Fruit fly (Drosophila melanogaster) whole organism, embryonic: ENCODE measurements around the gene dbe.
A peak's percentile ranks its signal among the peaks of the same experiment; 100 is the strongest.

Experiments
- Bteb2 ChIP-seq: fragments of 200-800 bp; sonication (Bioruptor generic); optimal IDR thresholded peaks from 2 replicates; lab custom pipeline; 2016; ENCODE audit warnings: missing biosample characterization, missing genetic modification characterization
- CG10979 ChIP-seq: fragments of 200-800 bp; sonication (Bioruptor generic); optimal IDR thresholded peaks from 2 replicates; lab custom pipeline; 2018; ENCODE audit warnings: missing biosample characterization, mild to moderate bottlenecking, missing genetic modification characterization, moderate library complexity
- CG12236 ChIP-seq: fragments of 200-800 bp; sonication (Bioruptor generic); optimal IDR thresholded peaks from 2 replicates; lab custom pipeline; 2016; ENCODE audit warnings: missing biosample characterization, missing genetic modification characterization
- CG14710 ChIP-seq: fragments of 200-800 bp; sonication (Bioruptor generic); optimal IDR thresholded peaks from 3 replicates; lab custom pipeline; 2019; ENCODE audit warnings: missing biosample characterization, mild to moderate bottlenecking, missing genetic modification characterization, moderate library complexity
- CG15696 ChIP-seq: fragments of 200-800 bp; sonication (Bioruptor generic); optimal IDR thresholded peaks from 2 replicates; lab custom pipeline; 2019; ENCODE audit warnings: missing biosample characterization, mild to moderate bottlenecking, missing genetic modification characterization, moderate library complexity
- CG17802 ChIP-seq: fragments of 200-800 bp; sonication (Bioruptor generic); optimal IDR thresholded peaks from 2 replicates; lab custom pipeline; 2018; ENCODE audit warnings: missing biosample characterization, mild to moderate bottlenecking, missing genetic modification characterization, moderate library complexity
- CG31224 ChIP-seq: fragments of 200-800 bp; sonication (Bioruptor generic); IDR thresholded peaks from 2 replicates; pipeline ENCODE4 v1.3.6; 2022; ENCODE audit warnings: missing biosample characterization, missing genetic modification characterization
- CG33557 ChIP-seq: fragments of 200-800 bp; sonication (Bioruptor generic); optimal IDR thresholded peaks from 2 replicates; lab custom pipeline; 2019; ENCODE audit warnings: missing biosample characterization, mild to moderate bottlenecking, missing genetic modification characterization, moderate library complexity
- CG4360 ChIP-seq: fragments of 200-800 bp; sonication (Bioruptor generic); IDR thresholded peaks from 2 replicates; pipeline ENCODE4 v1.3.6; 2022; ENCODE audit warnings: missing biosample characterization, missing genetic modification characterization
- CG43689 ChIP-seq: fragments of 200-800 bp; sonication (Bioruptor generic); IDR thresholded peaks from 2 replicates; pipeline ENCODE4 v1.3.6; 2022; ENCODE audit warnings: missing biosample characterization, missing genetic modification characterization
- CG5245 ChIP-seq: fragments of 200-800 bp; sonication (Bioruptor generic); optimal IDR thresholded peaks from 3 replicates; lab custom pipeline; 2016; ENCODE audit warnings: missing biosample characterization, missing genetic modification characterization
- CG6254 ChIP-seq: fragments of 200-800 bp; sonication (Bioruptor generic); optimal IDR thresholded peaks from 3 replicates; lab custom pipeline; 2017; ENCODE audit warnings: mild to moderate bottlenecking, missing biosample characterization, missing genetic modification reagents, missing genetic modification characterization
- CG7745 ChIP-seq: fragments of 200-800 bp; sonication (Bioruptor generic); optimal IDR thresholded peaks from 2 replicates; lab custom pipeline; 2018; ENCODE audit warnings: missing biosample characterization, mild to moderate bottlenecking, missing genetic modification characterization, moderate library complexity
- CG8290 ChIP-seq, 3 experiments: fragments of 200-800 bp; sonication (Bioruptor generic); optimal IDR thresholded peaks; 2 replicates each; lab custom pipeline; 2016 to 2019; ENCODE audit warnings: missing biosample characterization in 3 of 3, missing genetic modification characterization in 3 of 3, mild to moderate bottlenecking in 2 of 3, moderate library complexity in 1 of 3
- CG8765 ChIP-seq: fragments of 200-800 bp; sonication (Bioruptor generic); IDR thresholded peaks from 2 replicates; pipeline ENCODE4 v1.3.6; 2022; ENCODE audit warnings: missing biosample characterization, missing genetic modification characterization
- CrebB ChIP-seq: fragments of 200-800 bp; sonication (Bioruptor generic); optimal IDR thresholded peaks from 3 replicates; lab custom pipeline; 2018; ENCODE audit warnings: missing biosample characterization, mild to moderate bottlenecking, missing genetic modification characterization
- Deaf1 ChIP-seq: fragments of 200-800 bp; optimal IDR thresholded peaks from 3 replicates; lab custom pipeline; 2019; ENCODE audit warnings: missing biosample characterization, mild to moderate bottlenecking, missing genetic modification characterization, moderate library complexity
- Dek ChIP-seq: fragments of 200-800 bp; sonication (Bioruptor generic); optimal IDR thresholded peaks from 3 replicates; lab custom pipeline; 2019; ENCODE audit warnings: missing biosample characterization, mild to moderate bottlenecking, missing genetic modification characterization, moderate library complexity
- E2f1 ChIP-seq: fragments of 200-800 bp; sonication (Bioruptor generic); IDR thresholded peaks from 2 replicates; pipeline ENCODE4 v1.3.6; 2022; ENCODE audit warnings: missing biosample characterization, missing genetic modification characterization
- Ets97D ChIP-seq: fragments of 200-800 bp; sonication (Bioruptor generic); optimal IDR thresholded peaks from 3 replicates; lab custom pipeline; 2016; ENCODE audit warnings: missing biosample characterization, missing genetic modification characterization
- H15 ChIP-seq: fragments of 200-800 bp; sonication (Bioruptor generic); IDR thresholded peaks from 3 replicates; pipeline ENCODE4 v1.3.6; 2022; ENCODE audit warnings: missing biosample characterization, missing genetic modification characterization
- H2.0 ChIP-seq: fragments of 200-800 bp; sonication (Bioruptor generic); IDR thresholded peaks from 2 replicates; pipeline ENCODE4 v1.3.6; 2022; ENCODE audit warnings: missing biosample characterization, missing genetic modification characterization
- HLH4C ChIP-seq: fragments of 200-800 bp; sonication (Bioruptor generic); IDR thresholded peaks from 3 replicates; pipeline ENCODE4 v1.3.6; 2022; ENCODE audit warnings: missing biosample characterization, missing genetic modification characterization; ENCODE audit not compliant: partially characterized antibody
- Mes4 ChIP-seq: fragments of 200-800 bp; sonication (Bioruptor generic); optimal IDR thresholded peaks from 2 replicates; lab custom pipeline; 2016; ENCODE audit warnings: missing biosample characterization, missing genetic modification characterization
- Mrtf ChIP-seq: fragments of 200-800 bp; sonication (Bioruptor generic); IDR thresholded peaks from 3 replicates; pipeline ENCODE4 v1.3.6; 2022; ENCODE audit warnings: missing biosample characterization, missing genetic modification characterization
- NC2α ChIP-seq: fragments of 200-800 bp; sonication (Bioruptor generic); optimal IDR thresholded peaks from 2 replicates; lab custom pipeline; 2016; ENCODE audit warnings: missing biosample characterization, missing genetic modification characterization
- NFAT ChIP-seq: fragments of 200-800 bp; sonication (Bioruptor generic); IDR thresholded peaks from 2 replicates; pipeline ENCODE4 v1.3.6; 2022; ENCODE audit warnings: missing biosample characterization, missing genetic modification characterization
- NfI ChIP-seq: fragments of 200-800 bp; sonication (Bioruptor generic); optimal IDR thresholded peaks from 3 replicates; lab custom pipeline; 2018; ENCODE audit warnings: missing biosample characterization, mild to moderate bottlenecking, missing genetic modification characterization, moderate library complexity
- Oaz ChIP-seq: fragments of 200-800 bp; sonication (Bioruptor generic); IDR thresholded peaks from 2 replicates; pipeline ENCODE4 v1.3.6; 2022; ENCODE audit warnings: missing biosample characterization, missing genetic modification characterization
- Opbp ChIP-seq: fragments of 200-800 bp; sonication (Bioruptor generic); IDR thresholded peaks from 3 replicates; pipeline ENCODE4 v1.3.6; 2022; ENCODE audit warnings: missing biosample characterization, missing genetic modification characterization; ENCODE audit not compliant: partially characterized antibody
- Poxn ChIP-seq: fragments of 200-800 bp; sonication (Bioruptor generic); IDR thresholded peaks from 2 replicates; pipeline ENCODE4 v1.3.6; 2022; ENCODE audit warnings: missing biosample characterization, missing genetic modification characterization
- Rfx ChIP-seq: fragments of 200-800 bp; sonication (Bioruptor generic); IDR thresholded peaks from 2 replicates; pipeline ENCODE4 v1.3.6; 2022; ENCODE audit warnings: missing biosample characterization, missing genetic modification characterization
- Sox102F ChIP-seq: fragments of 200-800 bp; sonication (Bioruptor generic); optimal IDR thresholded peaks from 2 replicates; lab custom pipeline; 2018; ENCODE audit warnings: missing biosample characterization, mild to moderate bottlenecking, missing genetic modification characterization, moderate library complexity
- Vsx1 ChIP-seq: fragments of 200-800 bp; sonication (Bioruptor generic); optimal IDR thresholded peaks from 2 replicates; lab custom pipeline; 2017; ENCODE audit warnings: missing biosample characterization, mild to moderate bottlenecking, missing genetic modification characterization, missing genetic modification reagents
- ara ChIP-seq: fragments of 200-800 bp; sonication (Bioruptor generic); IDR thresholded peaks from 2 replicates; pipeline ENCODE4 v1.3.6; 2022; ENCODE audit warnings: missing biosample characterization, missing genetic modification characterization
- danr ChIP-seq: fragments of 200-800 bp; sonication (Bioruptor generic); IDR thresholded peaks from 2 replicates; pipeline ENCODE4 v1.3.6; 2022; ENCODE audit warnings: missing biosample characterization, missing genetic modification characterization
- exex ChIP-seq: fragments of 200-800 bp; sonication (Bioruptor generic); optimal IDR thresholded peaks from 4 replicates; lab custom pipeline; 2018; ENCODE audit warnings: missing biosample characterization, mild to moderate bottlenecking, missing genetic modification characterization, moderate library complexity
- fd102C ChIP-seq: fragments of 200-800 bp; sonication (Bioruptor generic); optimal IDR thresholded peaks from 2 replicates; lab custom pipeline; 2018; ENCODE audit warnings: missing biosample characterization, mild to moderate bottlenecking, missing genetic modification characterization, moderate library complexity
- gem ChIP-seq: fragments of 200-800 bp; sonication (Bioruptor generic); optimal IDR thresholded peaks from 2 replicates; lab custom pipeline; 2019; ENCODE audit warnings: missing biosample characterization, mild to moderate bottlenecking, missing genetic modification characterization, moderate library complexity
- gt ChIP-seq: fragments of 200-800 bp; sonication (Bioruptor generic); IDR thresholded peaks from 2 replicates; pipeline ENCODE4 v1.3.6; 2022; ENCODE audit warnings: missing biosample characterization, missing genetic modification characterization
- maf-S ChIP-seq: fragments of 200-800 bp; sonication (Bioruptor generic); optimal IDR thresholded peaks from 2 replicates; lab custom pipeline; 2016; ENCODE audit warnings: missing biosample characterization, missing genetic modification characterization
- nerfin-1 ChIP-seq: fragments of 200-800 bp; sonication (Bioruptor generic); optimal IDR thresholded peaks from 3 replicates; lab custom pipeline; 2019; ENCODE audit warnings: missing biosample characterization, mild to moderate bottlenecking, missing genetic modification characterization, moderate library complexity
- prd ChIP-seq, 3 experiments: fragments of >200 bp in 2 of 3; fragments of 200-800 bp in 1 of 3; sonication (Bioruptor generic) in 1 of 3; optimal IDR thresholded peaks in 2 of 3; IDR thresholded peaks in 1 of 3; 2 replicates in 2 of 3; 3 replicates in 1 of 3; pipeline versions ENCODE4 v1.3.6 to Lab custom; 2017 to 2022; ENCODE audit warnings: missing biosample characterization in 1 of 3, missing genetic modification characterization in 1 of 3
- ranshi ChIP-seq: fragments of 200-800 bp; sonication (Bioruptor generic); IDR thresholded peaks from 2 replicates; pipeline ENCODE4 v1.3.6; 2022; ENCODE audit warnings: missing biosample characterization, missing genetic modification characterization
- sim ChIP-seq: fragments of 200-800 bp; sonication (Bioruptor generic); IDR thresholded peaks from 2 replicates; pipeline ENCODE4 v1.3.6; 2022; ENCODE audit warnings: missing biosample characterization, missing genetic modification characterization
- sima ChIP-seq: fragments of 200-800 bp; sonication (Bioruptor generic); optimal IDR thresholded peaks from 2 replicates; lab custom pipeline; 2016; ENCODE audit warnings: missing biosample characterization, missing genetic modification characterization
- slbo ChIP-seq: fragments of 200-800 bp; sonication (Bioruptor generic); IDR thresholded peaks from 2 replicates; pipeline ENCODE4 v1.3.6; 2022; ENCODE audit warnings: missing biosample characterization, missing genetic modification characterization
- trem ChIP-seq: fragments of 200-800 bp; optimal IDR thresholded peaks from 3 replicates; lab custom pipeline; 2019; ENCODE audit warnings: missing biosample characterization, mild to moderate bottlenecking, missing genetic modification characterization, moderate library complexity
- yki ChIP-seq: fragments of >200 bp; optimal IDR thresholded peaks from 3 replicates; lab custom pipeline; 2018

The dbe gene

dm6 chr2L:857897-858517 is 11.7 kb downstream of the dbe start (continued):
- TF ChIP-seq Oaz (peak; percentile 42; the same call in 1 of the 2 replicates), sim (GFP tag; lab: Robert Waterston, UW) (no peak), NC2α (GFP tag; lab: Kevin White, UChicago) (no peak), Poxn (GFP tag; lab: Robert Waterston, UW) (no peak), Dek (peak; percentile 33), ranshi (GFP tag; lab: Robert Waterston, UW) (peak; percentile 38; the same call in 1 of the 2 replicates), CG6254 (no peak), Mes4 (GFP tag; lab: Kevin White, UChicago) (peak; percentile 21), trem (tag; lab: Kevin White, UChicago) (no peak), H15 (peak; percentile 64; the same call in 2 of the 3 replicates), CG5245 (GFP tag; lab: Kevin White, UChicago) (no peak), gem (tag; lab: Kevin White, UChicago) (peak; percentile 76), slbo (GFP tag; lab: Robert Waterston, UW) (peak; percentile 70), E2f1 (GFP tag; lab: Robert Waterston, UW) (peak; percentile 64), ara (GFP tag; lab: Robert Waterston, UW) (peak; percentile 49; the same call in 1 of the 2 replicates), NFAT (GFP tag; lab: Robert Waterston, UW) (no peak), Deaf1 (tag; lab: Kevin White, UChicago) (peak; percentile 62), Bteb2 (GFP tag; lab: Kevin White, UChicago) (no peak), Vsx1 (GFP tag; lab: Kevin White, UChicago) (no peak), CrebB (peak; percentile 16), yki (lab: Kevin White, UChicago) (no peak), Mrtf (peak; percentile 44; the same call in 1 of the 3 replicates), CG43689 (no peak), CG15696 (tag; lab: Kevin White, UChicago) (no peak), Rfx (GFP tag; lab: Robert Waterston, UW) (peak; percentile 51), CG17802 (tag; lab: Kevin White, UChicago) (no peak), CG4360 (GFP tag; lab: Robert Waterston, UW) (no peak), Ets97D (GFP tag; lab: Kevin White, UChicago) (no peak), CG8290 (GFP tag; optimal IDR thresholded peaks at IDR 0.05; lab: Kevin White, UChicago) (peak; percentile 30), CG8290 (tag; optimal IDR thresholded peaks at IDR 0.05; lab: Kevin White, UChicago) (peak in 1 of 2 experiments; percentile 57), fd102C (GFP tag; lab: Kevin White, UChicago) (no peak), CG31224 (peak; percentile 36; the same call in 1 of the 2 replicates), Sox102F (peak; percentile 82), exex (tag; lab: Kevin White, UChicago) (peak; percentile 43), gt (GFP tag; lab: Robert Waterston, UW) (no peak), CG33557 (GFP tag; lab: Kevin White, UChicago) (peak; percentile 4), CG14710 (tag; lab: Kevin White, UChicago) (peak; percentile 10), danr (peak; percentile 39), H2.0 (GFP tag; lab: Robert Waterston, UW) (peak; percentile 41; the same call in 1 of the 2 replicates), Opbp (GFP tag; lab: Robert Waterston, UW) (no peak), NfI (peak; percentile 42), CG12236 (no peak), CG7745 (tag; lab: Kevin White, UChicago) (no peak), CG8765 (GFP tag; lab: Robert Waterston, UW) (no peak), HLH4C (GFP tag; lab: Robert Waterston, UW) (no peak), sima (GFP tag; lab: Kevin White, UChicago) (no peak), nerfin-1 (tag; lab: Kevin White, UChicago) (peak; percentile 16), CG10979 (tag; lab: Kevin White, UChicago) (peak; percentile 58), maf-S (GFP tag; lab: Kevin White, UChicago) (peak; percentile 8), prd (optimal IDR thresholded peaks at IDR 0.05; lab: Kevin White, UChicago) (no peak), prd (GFP tag; IDR thresholded peaks at IDR 0.05; lab: Robert Waterston, UW) (peak; percentile 60; the same call in 2 of the 3 replicates)
